Fruit fly (Drosophila melanogaster): ENCODE results near the gene CG12983.
A peak's percentile ranks its signal among the peaks of the same experiment; 100 is the strongest.

CG12983 gene

dm6 chr3L:20923030-20923591, 43.5 kb downstream of the CG12983 start (continued):
- peak; percentile 34 for TF ChIP-seq bab2 (GFP tag; optimal IDR thresholded peaks at IDR 0.05)
- TF ChIP-seq CG8359 (GFP tag; optimal IDR thresholded peaks at IDR 0.05; ENCODE audit: borderline replicate concordance), result peak; percentile 15
- TF ChIP-seq dysf (GFP tag; IDR thresholded peaks at IDR 0.05), result peak; percentile 29; the same call in 1 of the 3 replicates
- TF ChIP-seq CG10431 (GFP tag; optimal IDR thresholded peaks at IDR 0.05), result no peak
- no peak for TF ChIP-seq Opbp (GFP tag; IDR thresholded peaks at IDR 0.05; ENCODE audit: partially characterized antibody)
- no peak for TF ChIP-seq so (GFP tag; IDR thresholded peaks at IDR 0.05)
- no peak for TF ChIP-seq Hand (GFP tag; optimal IDR thresholded peaks at IDR 0.05)
- no peak for TF ChIP-seq H15 (GFP tag; IDR thresholded peaks at IDR 0.05)
- TF ChIP-seq Fer3 (tag; optimal IDR thresholded peaks at IDR 0.05), result no peak
- peak; percentile 21 for TF ChIP-seq CG7556 (GFP tag; optimal IDR thresholded peaks at IDR 0.05)
- no peak for TF ChIP-seq crc (GFP tag; optimal IDR thresholded peaks at IDR 0.05)
- no peak for TF ChIP-seq CG18011 (GFP tag; optimal IDR thresholded peaks at IDR 0.05)
- no peak for TF ChIP-seq C15 (GFP tag; IDR thresholded peaks at IDR 0.05)
- TF ChIP-seq CG3163 (GFP tag; optimal IDR thresholded peaks at IDR 0.05), result no peak
- TF ChIP-seq ab (GFP tag; optimal IDR thresholded peaks at IDR 0.05), result no peak
- TF ChIP-seq ato (GFP tag; IDR thresholded peaks at IDR 0.05; ENCODE audit: partially characterized antibody), result no peak
- peak; percentile 81 for TF ChIP-seq Xrp1 (GFP tag; IDR thresholded peaks at IDR 0.05)
- no peak for TF ChIP-seq CG16779 (GFP tag; IDR thresholded peaks at IDR 0.05)
- no peak for TF ChIP-seq Spps (tag; optimal IDR thresholded peaks at IDR 0.05)
- peak; percentile 41 for TF ChIP-seq Asciz (GFP tag; optimal IDR thresholded peaks at IDR 0.05)
- TF ChIP-seq klu (GFP tag; IDR thresholded peaks at IDR 0.05), result no peak
- TF ChIP-seq tin (GFP tag; optimal IDR thresholded peaks at IDR 0.05), result peak; percentile 50
- 0 out of 4 replicates have a peak, but pooled peaks have one; percentile 25 for TF ChIP-seq Gug (GFP tag; IDR thresholded peaks at IDR 0.05)
- peak; percentile 38 for TF ChIP-seq CG12104 (GFP tag; optimal IDR thresholded peaks at IDR 0.05)
- no peak for TF ChIP-seq tna (GFP tag; IDR thresholded peaks at IDR 0.05; ENCODE audit: partially characterized antibody)
- peak; percentile 44 for TF ChIP-seq NC2β (GFP tag; optimal IDR thresholded peaks at IDR 0.05)
- TF ChIP-seq Atf-2 (GFP tag; optimal IDR thresholded peaks at IDR 0.05), result peak; percentile 23
- no peak for TF ChIP-seq MESR4 (GFP tag; optimal IDR thresholded peaks at IDR 0.05)
- TF ChIP-seq sug (tag; optimal IDR thresholded peaks at IDR 0.05), result no peak
- no peak for TF ChIP-seq Bteb2 (GFP tag; optimal IDR thresholded peaks at IDR 0.05)
- peak; percentile 71 for TF ChIP-seq Sox102F (GFP tag; optimal IDR thresholded peaks at IDR 0.05)
- TF ChIP-seq nmo (GFP tag; optimal IDR thresholded peaks at IDR 0.05), result peak; percentile 70
- TF ChIP-seq sna (GFP tag; IDR thresholded peaks at IDR 0.05; ENCODE audit: partially characterized antibody), result no peak
- TF ChIP-seq CG7357 (GFP tag; IDR thresholded peaks at IDR 0.05), result no peak
- TF ChIP-seq bbx (GFP tag; IDR thresholded peaks at IDR 0.05; ENCODE audit: partially characterized antibody), result no peak
- TF ChIP-seq CG7786 (GFP tag; optimal IDR thresholded peaks at IDR 0.05), result no peak
- TF ChIP-seq fd96Cb (tag; optimal IDR thresholded peaks at IDR 0.05), result peak; percentile 64
- no peak for TF ChIP-seq GATAe (GFP tag; conservative IDR thresholded peaks at IDR 0.05)
- TF ChIP-seq pho (GFP tag; optimal IDR thresholded peaks at IDR 0.05), result no peak
- 0 out of 2 replicates have a peak, but pooled peaks have one; percentile 7 for TF ChIP-seq dimm (GFP tag; IDR thresholded peaks at IDR 0.05)
- no peak for TF ChIP-seq cad (GFP tag; optimal IDR thresholded peaks at IDR 0.05)
- no peak for TF ChIP-seq Dfd (GFP tag; optimal IDR thresholded peaks at IDR 0.05)
- peak; percentile 38 for TF ChIP-seq CoRest (tag; optimal IDR thresholded peaks at IDR 0.05)
- TF ChIP-seq MBD-R2 (GFP tag; IDR thresholded peaks at IDR 0.05), result no peak
- no peak for TF ChIP-seq CG14965 (GFP tag; optimal IDR thresholded peaks at IDR 0.05; ENCODE audit: borderline replicate concordance)
- TF ChIP-seq Doc3 (GFP tag; IDR thresholded peaks at IDR 0.05; ENCODE audit: partially characterized antibody), result no peak
- TF ChIP-seq HLH54F (GFP tag; optimal IDR thresholded peaks at IDR 0.05), result no peak
- TF ChIP-seq CG9215 (GFP tag; IDR thresholded peaks at IDR 0.05), result no peak
- no peak for TF ChIP-seq eve (GFP tag; optimal IDR thresholded peaks at IDR 0.05)
- TF ChIP-seq esg (GFP tag; conservative IDR thresholded peaks at IDR 0.05), result no peak; the same call in 1 of the 2 replicates
- no peak for TF ChIP-seq CG8478 (optimal IDR thresholded peaks at IDR 0.05)
